Fruit fly (Drosophila melanogaster): ENCODE results near the gene CG14631.

DNA sequence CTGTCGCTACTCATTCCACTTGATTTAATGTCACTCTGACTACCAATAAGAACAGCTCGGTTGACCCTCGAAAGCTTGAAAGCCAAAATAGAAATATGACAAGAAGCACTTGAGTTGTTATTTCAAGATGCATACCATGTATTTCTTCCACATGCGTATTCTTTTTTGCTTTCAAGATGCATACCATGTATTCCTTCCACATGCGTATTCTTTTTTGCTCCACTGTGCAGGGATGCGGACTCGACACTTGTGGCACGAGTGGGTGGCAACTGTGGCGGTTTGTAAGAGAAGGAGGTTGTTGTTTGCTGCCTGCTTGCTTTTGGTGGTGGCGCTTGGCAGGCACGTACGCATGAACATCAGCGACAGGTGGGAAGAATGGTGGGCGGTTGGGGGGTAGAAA lies 5.7 kb upstream of the CG14631 start:
- TF ChIP-seq Eip93F (GFP tag; optimal IDR thresholded peaks at IDR 0.05) (no peak), Gug (GFP tag; IDR thresholded peaks at IDR 0.05) (no peak), Hr38 (GFP tag; optimal IDR thresholded peaks at IDR 0.05) (no peak), lz (GFP tag; optimal IDR thresholded peaks at IDR 0.05) (no peak)

Measured in whole organism, prepupa.